Worm (Caenorhabditis elegans): Measurements from ENCODE around the gene pdtf-1.

The pdtf-1 gene

ce11 chrIV:8461177-8461576 is 28.3 kb downstream of the pdtf-1 start:
- TF ChIP-seq efl-1 (optimal IDR thresholded peaks at IDR 0.05) = no peak
- TF ChIP-seq efl-1 (GFP tag; optimal IDR thresholded peaks at IDR 0.05 in 1 of 2) = peak in 1 of 2 experiments; percentile 7
- TF ChIP-seq nhr-76 (tag; optimal IDR thresholded peaks at IDR 0.05) = no peak

ce11 chrIV:8462376-8462775 is 29.5 kb downstream of the pdtf-1 start:
- TF ChIP-seq efl-1 (optimal IDR thresholded peaks at IDR 0.05) (no peak), efl-1 (GFP tag; optimal IDR thresholded peaks at IDR 0.05 in 1 of 2) (peak in 1 of 2 experiments; percentile 52), nhr-71 (tag; optimal IDR thresholded peaks at IDR 0.05) (no peak), ceh-8 (GFP tag; optimal IDR thresholded peaks at IDR 0.05) (no peak), mep-1 (tag; optimal IDR thresholded peaks at IDR 0.05) (no peak)

ce11 chrIV:8463069-8463468 is 30.2 kb downstream of the pdtf-1 start:
- TF ChIP-seq fos-1 (tag; optimal IDR thresholded peaks at IDR 0.05) (no peak), tbx-2 (tag; optimal IDR thresholded peaks at IDR 0.05) (peak; percentile 57), aha-1 (tag; optimal IDR thresholded peaks at IDR 0.05) (no peak), mef-2 (tag; optimal IDR thresholded peaks at IDR 0.05) (no peak), jun-1 (tag; optimal IDR thresholded peaks at IDR 0.05) (no peak), fkh-4 (tag; optimal IDR thresholded peaks at IDR 0.05; ENCODE audit: borderline replicate concordance) (no peak), ama-1 (optimal IDR thresholded peaks at IDR 0.05) (no peak), nhr-20 (tag; optimal IDR thresholded peaks at IDR 0.05) (peak; percentile 74), ces-1 (GFP tag; optimal IDR thresholded peaks at IDR 0.05) (no peak), unc-130 (tag; optimal IDR thresholded peaks at IDR 0.05) (peak; percentile 37), lin-15B (tag; optimal IDR thresholded peaks at IDR 0.05) (no peak), lin-13 (GFP tag; optimal IDR thresholded peaks at IDR 0.05) (no peak), snu-23 (GFP tag; optimal IDR thresholded peaks at IDR 0.05) (peak; percentile 40), unc-62 (GFP tag; optimal IDR thresholded peaks at IDR 0.05) (no peak), nhr-47 (tag; optimal IDR thresholded peaks at IDR 0.05) (no peak), ceh-8 (GFP tag; optimal IDR thresholded peaks at IDR 0.05) (no peak), mdl-1 (tag; optimal IDR thresholded peaks at IDR 0.05) (peak in 1 of 2 experiments; percentile 57), pax-3 (tag; optimal IDR thresholded peaks at IDR 0.05) (no peak), ceh-63 (GFP tag; optimal IDR thresholded peaks at IDR 0.05) (no peak), C34B4.2 (tag; optimal IDR thresholded peaks at IDR 0.05) (no peak), ceh-82 (tag; optimal IDR thresholded peaks at IDR 0.05) (no peak), lin-35 (GFP tag; optimal IDR thresholded peaks at IDR 0.05) (peak in 1 of 2 experiments; percentile 56), vab-15 (tag; optimal IDR thresholded peaks at IDR 0.05) (no peak), mep-1 (tag; optimal IDR thresholded peaks at IDR 0.05) (no peak), rnt-1 (tag; optimal IDR thresholded peaks at IDR 0.05) (no peak), pag-3 (tag; optimal IDR thresholded peaks at IDR 0.05; ENCODE audit: borderline replicate concordance, insufficient read depth) (no peak), ceh-88 (GFP tag; IDR thresholded peaks at IDR 0.05) (no peak), mab-9 (GFP tag; IDR thresholded peaks at IDR 0.05) (no peak), zip-4 (GFP tag; optimal IDR thresholded peaks at IDR 0.05) (no peak), sup-37 (GFP tag; optimal IDR thresholded peaks at IDR 0.05) (no peak), nhr-85 (tag) (peak; percentile 80), sox-4 (tag; optimal IDR thresholded peaks at IDR 0.05) (no peak), C16A3.4 (tag; optimal IDR thresholded peaks at IDR 0.05) (no peak), nhr-19 (GFP tag; conservative IDR thresholded peaks at IDR 0.05) (peak; percentile 40), lsy-2 (tag; optimal IDR thresholded peaks at IDR 0.05) (peak in 1 of 2 experiments; percentile 2), isw-1 (GFP tag; IDR thresholded peaks at IDR 0.05) (no peak), pqm-1 (tag; optimal IDR thresholded peaks at IDR 0.05) (no peak), lin-14 (GFP tag; optimal IDR thresholded peaks at IDR 0.05) (peak; percentile 46), nhr-28 (tag; optimal IDR thresholded peaks at IDR 0.05) (no peak), unc-30 (tag; optimal IDR thresholded peaks at IDR 0.05) (no peak), lin-39 (tag; optimal IDR thresholded peaks at IDR 0.05) (no peak), blmp-1 (tag; optimal IDR thresholded peaks at IDR 0.05) (peak; percentile 78), egl-27 (tag; optimal IDR thresholded peaks at IDR 0.05) (no peak), C04F5.9 (tag; optimal IDR thresholded peaks at IDR 0.05) (no peak), nhr-12 (tag; optimal IDR thresholded peaks at IDR 0.05) (no peak), nhr-90 (tag; optimal IDR thresholded peaks at IDR 0.05; ENCODE audit: poor library complexity) (no peak)
